In genomic region chr3R:9559413-9560014, dm6 we compare ENCODE assay signal across 5 fruit fly cellular contexts.
TF ChIP-seq lines count a peak whose summit lies in the region.

Gene AP-1mu (minus strand): TSS chr3R:9559525.
Gene MBD-like (plus strand): TSS chr3R:9559760.

- no peak for TF ChIP-seq CTCF in whole organism, embryonic (GFP tag; optimal IDR thresholded peaks at IDR 0.05; lab: Kevin White, UChicago)

TF ChIP-seq in whole organism, adult, 20 proteins besides CTCF, POLR2A, EP300 and RAD21 (continues in another document):
- peak; percentile 61 for TF ChIP-seq CG7045 (GFP tag; optimal IDR thresholded peaks at IDR 0.05; lab: Kevin White, UChicago)
- peak; percentile 44 for TF ChIP-seq ovo (GFP tag; optimal IDR thresholded peaks at IDR 0.05; lab: Kevin White, UChicago)
- peak; percentile 41 for TF ChIP-seq cic (GFP tag; optimal IDR thresholded peaks at IDR 0.05; lab: Kevin White, UChicago)
- peak; percentile 83 for TF ChIP-seq CG11617 (GFP tag; optimal IDR thresholded peaks at IDR 0.05; lab: Kevin White, UChicago)
- peak; percentile 60 for TF ChIP-seq CG14711 (tag; optimal IDR thresholded peaks at IDR 0.05; lab: Kevin White, UChicago)
- no peak for TF ChIP-seq kay (GFP tag; lab: Kevin White, UChicago; ENCODE audit: borderline replicate concordance)
- TF ChIP-seq CG1620 (GFP tag; optimal IDR thresholded peaks at IDR 0.05; lab: Kevin White, UChicago): peak; percentile 91
- TF ChIP-seq tj (GFP tag; optimal IDR thresholded peaks at IDR 0.05; lab: Kevin White, UChicago): peak; percentile 58
- TF ChIP-seq CG12768 (GFP tag; optimal IDR thresholded peaks at IDR 0.05; lab: Kevin White, UChicago): peak; percentile 74
- TF ChIP-seq Crg-1 (GFP tag; optimal IDR thresholded peaks at IDR 0.05; lab: Kevin White, UChicago): peak; percentile 86
- TF ChIP-seq toe (GFP tag; optimal IDR thresholded peaks at IDR 0.05; lab: Kevin White, UChicago): no peak
- peak; percentile 50 for TF ChIP-seq CG33017 (tag; optimal IDR thresholded peaks at IDR 0.05; lab: Kevin White, UChicago)
- TF ChIP-seq bab1 (GFP tag; optimal IDR thresholded peaks at IDR 0.05; lab: Kevin White, UChicago): peak; percentile 75
- TF ChIP-seq Mnt (GFP tag; optimal IDR thresholded peaks at IDR 0.05; lab: Kevin White, UChicago): peak; percentile 74
- peak; percentile 71 for TF ChIP-seq pad (GFP tag; optimal IDR thresholded peaks at IDR 0.05; lab: Kevin White, UChicago)
- TF ChIP-seq CG5204 (GFP tag; optimal IDR thresholded peaks at IDR 0.05; lab: Kevin White, UChicago): no peak
- TF ChIP-seq Clk (GFP tag; optimal IDR thresholded peaks at IDR 0.05; lab: Kevin White, UChicago): peak; percentile 25
- TF ChIP-seq Hr96 (GFP tag; optimal IDR thresholded peaks at IDR 0.05; lab: Kevin White, UChicago): no peak

TF ChIP-seq in whole organism, embryonic, 481 proteins besides CTCF, POLR2A, EP300 and RAD21 (continues in another document):
- no peak for TF ChIP-seq h (optimal IDR thresholded peaks at IDR 0.05; lab: Kevin White, UChicago)
- TF ChIP-seq tap (tag; optimal IDR thresholded peaks at IDR 0.05; lab: Kevin White, UChicago): no peak
- no peak for TF ChIP-seq odd (GFP tag; optimal IDR thresholded peaks at IDR 0.05; lab: Kevin White, UChicago)
- peak; percentile 85 for TF ChIP-seq lilli (GFP tag; optimal IDR thresholded peaks at IDR 0.05; lab: Kevin White, UChicago)
- TF ChIP-seq Meics (GFP tag; optimal IDR thresholded peaks at IDR 0.05; lab: Kevin White, UChicago): peak; percentile 48
- TF ChIP-seq lmd (GFP tag; IDR thresholded peaks at IDR 0.05; lab: Robert Waterston, UW): peak; percentile 60; the same call in 1 of the 2 replicates
- TF ChIP-seq cad (GFP tag; optimal IDR thresholded peaks at IDR 0.05; lab: Kevin White, UChicago): no peak
- TF ChIP-seq MBD-R2 (GFP tag; IDR thresholded peaks at IDR 0.05; lab: Robert Waterston, UW): peak; percentile 81
- no peak for TF ChIP-seq bigmax (GFP tag; optimal IDR thresholded peaks at IDR 0.05; lab: Kevin White, UChicago)
- no peak for TF ChIP-seq NFAT (GFP tag; IDR thresholded peaks at IDR 0.05; lab: Robert Waterston, UW)
- TF ChIP-seq D19B (GFP tag; optimal IDR thresholded peaks at IDR 0.05; lab: Kevin White, UChicago): no peak
- TF ChIP-seq ap (GFP tag; IDR thresholded peaks at IDR 0.05; lab: Robert Waterston, UW): no peak
- TF ChIP-seq chn (GFP tag; optimal IDR thresholded peaks at IDR 0.05; lab: Kevin White, UChicago): peak; percentile 77
- TF ChIP-seq tll (GFP tag; optimal IDR thresholded peaks at IDR 0.05; lab: Kevin White, UChicago): no peak
- peak; percentile 99 for TF ChIP-seq Elba2 (GFP tag; optimal IDR thresholded peaks at IDR 0.05; lab: Kevin White, UChicago)
- TF ChIP-seq CG14441 (GFP tag; IDR thresholded peaks at IDR 0.05; lab: Robert Waterston, UW): peak; percentile 50
- peak; percentile 72 for TF ChIP-seq CoRest (tag; optimal IDR thresholded peaks at IDR 0.05; lab: Kevin White, UChicago)
- no peak for TF ChIP-seq unc-4 (GFP tag; IDR thresholded peaks at IDR 0.05; lab: Robert Waterston, UW; ENCODE audit: partially characterized antibody)
- TF ChIP-seq trh (GFP tag; optimal IDR thresholded peaks at IDR 0.05; lab: Kevin White, UChicago): no peak

TF ChIP-seq in whole organism, prepupa, 60 proteins besides CTCF, POLR2A, EP300 and RAD21 (continues in another document):
- TF ChIP-seq CG3032 (tag; optimal IDR thresholded peaks at IDR 0.05; lab: Kevin White, UChicago): peak; percentile 68
- TF ChIP-seq Hr39 (GFP tag; optimal IDR thresholded peaks at IDR 0.05; lab: Kevin White, UChicago): peak; percentile 75
- TF ChIP-seq CG10669 (GFP tag; optimal IDR thresholded peaks at IDR 0.05; lab: Kevin White, UChicago): no peak
- TF ChIP-seq Met (GFP tag; optimal IDR thresholded peaks at IDR 0.05; lab: Kevin White, UChicago): no peak
- peak; percentile 41 for TF ChIP-seq Ets96B (tag; optimal IDR thresholded peaks at IDR 0.05; lab: Kevin White, UChicago)
- peak; percentile 31 for TF ChIP-seq Blimp-1 (GFP tag; optimal IDR thresholded peaks at IDR 0.05; lab: Kevin White, UChicago)
- TF ChIP-seq CG8632 (GFP tag; optimal IDR thresholded peaks at IDR 0.05; lab: Kevin White, UChicago): no peak
- no peak for TF ChIP-seq Hr4 (GFP tag; optimal IDR thresholded peaks at IDR 0.05; lab: Kevin White, UChicago)
- no peak for TF ChIP-seq Eip93F (GFP tag; optimal IDR thresholded peaks at IDR 0.05; lab: Kevin White, UChicago)
- peak; percentile 45 for TF ChIP-seq CG6792 (GFP tag; optimal IDR thresholded peaks at IDR 0.05; lab: Kevin White, UChicago)
- peak; percentile 67 for TF ChIP-seq CG3919 (GFP tag; optimal IDR thresholded peaks at IDR 0.05; lab: Kevin White, UChicago)
- TF ChIP-seq Eip78C (GFP tag; lab: Kevin White, UChicago): no peak
- TF ChIP-seq eg (GFP tag; IDR thresholded peaks at IDR 0.05; lab: Robert Waterston, UW): peak; percentile 61; the same call in 2 of the 3 replicates
- peak; percentile 72 for TF ChIP-seq CG10631 (GFP tag; optimal IDR thresholded peaks at IDR 0.05; lab: Kevin White, UChicago)
- 0 out of 2 replicates have a peak, but pooled peaks have one; percentile 13 for TF ChIP-seq CG15336 (GFP tag; IDR thresholded peaks at IDR 0.05; lab: Robert Waterston, UW)
- peak; percentile 58 for TF ChIP-seq achi (GFP tag; optimal IDR thresholded peaks at IDR 0.05; lab: Kevin White, UChicago)
- TF ChIP-seq net (GFP tag; optimal IDR thresholded peaks at IDR 0.05; lab: Kevin White, UChicago): no peak
- no peak for TF ChIP-seq fkh (GFP tag; optimal IDR thresholded peaks at IDR 0.05; lab: Kevin White, UChicago)
- no peak for TF ChIP-seq CG4318 (GFP tag; optimal IDR thresholded peaks at IDR 0.05; lab: Kevin White, UChicago)
- TF ChIP-seq CG1621 (tag; optimal IDR thresholded peaks at IDR 0.05; lab: Kevin White, UChicago): peak; percentile 58

TF ChIP-seq in whole organism, pupa, 21 proteins besides CTCF, POLR2A, EP300 and RAD21:
- no peak for TF ChIP-seq Pif1A (GFP tag; optimal IDR thresholded peaks at IDR 0.05; lab: Kevin White, UChicago)
- TF ChIP-seq CG15710 (tag; optimal IDR thresholded peaks at IDR 0.05; lab: Kevin White, UChicago): peak; percentile 65
- TF ChIP-seq D1 (tag; optimal IDR thresholded peaks at IDR 0.05; lab: Kevin White, UChicago): no peak
- TF ChIP-seq fd96Ca (GFP tag; IDR thresholded peaks at IDR 0.05; lab: Robert Waterston, UW): peak; percentile 42; the same call in 1 of the 3 replicates
- peak; percentile 15 for TF ChIP-seq CG17806 (tag; optimal IDR thresholded peaks at IDR 0.05; lab: Kevin White, UChicago)
- no peak for TF ChIP-seq CG10348 (GFP tag; IDR thresholded peaks at IDR 0.05; lab: Robert Waterston, UW)
- no peak for TF ChIP-seq CG14655 (GFP tag; optimal IDR thresholded peaks at IDR 0.05; lab: Kevin White, UChicago)
- peak; percentile 20; the same call in 1 of the 2 replicates for TF ChIP-seq rn (GFP tag; IDR thresholded peaks at IDR 0.05; lab: Robert Waterston, UW)
- peak; percentile 31 for TF ChIP-seq Snoo (tag; optimal IDR thresholded peaks at IDR 0.05; lab: Kevin White, UChicago)
- TF ChIP-seq gl (tag; optimal IDR thresholded peaks at IDR 0.05; lab: Kevin White, UChicago): no peak
- no peak for TF ChIP-seq Pif1B (GFP tag; optimal IDR thresholded peaks at IDR 0.05; lab: Kevin White, UChicago)
- no peak for TF ChIP-seq EcR (GFP tag; optimal IDR thresholded peaks at IDR 0.05; lab: Kevin White, UChicago)
- TF ChIP-seq CG9948 (tag; optimal IDR thresholded peaks at IDR 0.05; lab: Kevin White, UChicago): peak; percentile 20
- TF ChIP-seq CG32121 (GFP tag; IDR thresholded peaks at IDR 0.05; lab: Robert Waterston, UW): peak; percentile 48; the same call in 1 of the 2 replicates
- no peak for TF ChIP-seq CG8301 (tag; optimal IDR thresholded peaks at IDR 0.05; lab: Kevin White, UChicago)
- peak; percentile 55; the same call in 2 of the 3 replicates for TF ChIP-seq CG4496 (GFP tag; IDR thresholded peaks at IDR 0.05; lab: Robert Waterston, UW)
- no peak for TF ChIP-seq Ets98B (GFP tag; IDR thresholded peaks at IDR 0.05; lab: Robert Waterston, UW)
- no peak for TF ChIP-seq CG34367 (tag; optimal IDR thresholded peaks at IDR 0.05; lab: Kevin White, UChicago)
- TF ChIP-seq CG12605 (GFP tag; IDR thresholded peaks at IDR 0.05; lab: Robert Waterston, UW): no peak
- no peak for TF ChIP-seq CG13204 (GFP tag; optimal IDR thresholded peaks at IDR 0.05; lab: Kevin White, UChicago)
- peak; percentile 53 for TF ChIP-seq CG8159 (tag; optimal IDR thresholded peaks at IDR 0.05; lab: Kevin White, UChicago)
TF ChIP-seq in whole organism, pupa: peak in this region for 9.

TF ChIP-seq in whole organism, wandering third instar larva, 38 proteins besides CTCF, POLR2A, EP300 and RAD21 (continues in another document):
- TF ChIP-seq h (GFP tag; optimal IDR thresholded peaks at IDR 0.05; lab: Kevin White, UChicago) (peak; percentile 81), psq (GFP tag; optimal IDR thresholded peaks at IDR 0.05; lab: Kevin White, UChicago) (peak; percentile 66), Jra (GFP tag; optimal IDR thresholded peaks at IDR 0.05; lab: Kevin White, UChicago) (peak; percentile 73), CG32264 (GFP tag; optimal IDR thresholded peaks at IDR 0.05; lab: Kevin White, UChicago) (no peak), foxo (GFP tag; optimal IDR thresholded peaks at IDR 0.05; lab: Kevin White, UChicago) (peak in 1 of 2 experiments; percentile 78), Sp1 (GFP tag; optimal IDR thresholded peaks at IDR 0.05; lab: Kevin White, UChicago) (peak; percentile 67), ey (GFP tag; optimal IDR thresholded peaks at IDR 0.05; lab: Kevin White, UChicago) (peak; percentile 73), br (GFP tag; optimal IDR thresholded peaks at IDR 0.05; lab: Kevin White, UChicago) (no peak), lola (GFP tag; optimal IDR thresholded peaks at IDR 0.05; lab: Kevin White, UChicago) (no peak), dsf (GFP tag; optimal IDR thresholded peaks at IDR 0.05; lab: Kevin White, UChicago; ENCODE audit: borderline replicate concordance) (no peak), sv (GFP tag; optimal IDR thresholded peaks at IDR 0.05; lab: Kevin White, UChicago) (peak; percentile 40), rgr (GFP tag; optimal IDR thresholded peaks at IDR 0.05; lab: Kevin White, UChicago) (peak; percentile 71), Hr83 (GFP tag; optimal IDR thresholded peaks at IDR 0.05; lab: Kevin White, UChicago; ENCODE audit: poor library complexity, severe bottlenecking) (no peak), woc (GFP tag; optimal IDR thresholded peaks at IDR 0.05; lab: Kevin White, UChicago) (peak; percentile 67), jim (GFP tag; optimal IDR thresholded peaks at IDR 0.05; lab: Kevin White, UChicago) (no peak), N (GFP tag; optimal IDR thresholded peaks at IDR 0.05; lab: Kevin White, UChicago) (no peak), OdsH (GFP tag; optimal IDR thresholded peaks at IDR 0.05; lab: Kevin White, UChicago) (peak; percentile 57), sage (GFP tag; optimal IDR thresholded peaks at IDR 0.05; lab: Kevin White, UChicago) (no peak), Myc (optimal IDR thresholded peaks at IDR 0.05; lab: Kevin White, UChicago) (peak; percentile 67), HLH106 (tag; optimal IDR thresholded peaks at IDR 0.05; lab: Kevin White, UChicago) (peak; percentile 73), Rel (GFP tag; optimal IDR thresholded peaks at IDR 0.05; lab: Kevin White, UChicago) (no peak), Rel (tag; optimal IDR thresholded peaks at IDR 0.05; lab: Kevin White, UChicago) (peak; percentile 50), Hnf4 (GFP tag; optimal IDR thresholded peaks at IDR 0.05; lab: Kevin White, UChicago) (no peak)
